Worm (Caenorhabditis elegans) whole organism, L2 larva: ENCODE data around the gene gst-2.

ENCODE experiments used
- gmeb-1 ChIP-seq: fragments of 150-350 bp; optimal IDR thresholded peaks from 2 replicates; lab custom pipeline; 2014; ENCODE audit warnings: missing biosample characterization, missing genetic modification characterization
- nhr-77 ChIP-seq: fragments of 150-350 bp; optimal IDR thresholded peaks from 2 replicates; lab custom pipeline; 2014; ENCODE audit warnings: missing biosample characterization, missing genetic modification characterization
- skn-1 ChIP-seq: sonication (generic microtip); optimal IDR thresholded peaks from 2 replicates; lab custom pipeline; 2017; ENCODE audit warnings: missing biosample characterization, missing genetic modification characterization

- TF ChIP-seq gmeb-1 (tag; lab: Kevin White, UChicago) = no peak
- no peak for TF ChIP-seq nhr-77 (tag; lab: Kevin White, UChicago)
- TF ChIP-seq skn-1 = no peak
Measured at ce11 chrIV:10170808-10171207, 28.9 kb upstream of the gst-2 start.
